Fruit fly (Drosophila melanogaster) whole organism, pupa: ENCODE measurements around the gene NT1.

Source experiments
- CG10348 ChIP-seq: fragments of 200-800 bp; sonication (Bioruptor generic); IDR thresholded peaks from 2 replicates; pipeline ENCODE4 v1.3.6; 2022; ENCODE audit warnings: missing biosample characterization, missing genetic modification characterization
- CG12605 ChIP-seq: fragments of 200-800 bp; sonication (Bioruptor generic); IDR thresholded peaks from 2 replicates; pipeline ENCODE4 v1.3.6; 2022; ENCODE audit warnings: missing biosample characterization, missing genetic modification characterization
- CG13204 ChIP-seq: fragments of 200-800 bp; sonication (Bioruptor generic); optimal IDR thresholded peaks from 2 replicates; lab custom pipeline; 2018; ENCODE audit warnings: missing biosample characterization, mild to moderate bottlenecking, missing genetic modification characterization, moderate library complexity
- CG14655 ChIP-seq: fragments of 200-800 bp; sonication (Bioruptor generic); optimal IDR thresholded peaks from 3 replicates; lab custom pipeline; 2017; ENCODE audit warnings: mild to moderate bottlenecking, missing biosample characterization, missing genetic modification reagents, missing genetic modification characterization
- CG15710 ChIP-seq: fragments of 200-800 bp; sonication (Bioruptor generic); optimal IDR thresholded peaks from 2 replicates; lab custom pipeline; 2018; ENCODE audit warnings: missing biosample characterization, mild to moderate bottlenecking, missing genetic modification characterization, moderate library complexity
- CG17806 ChIP-seq: fragments of 200-800 bp; sonication (Bioruptor generic); optimal IDR thresholded peaks from 2 replicates; lab custom pipeline; 2018; ENCODE audit warnings: missing biosample characterization, mild to moderate bottlenecking, missing genetic modification characterization, moderate library complexity
- CG32121 ChIP-seq: fragments of 200-800 bp; sonication (Bioruptor generic); IDR thresholded peaks from 2 replicates; pipeline ENCODE4 v1.3.6; 2022; ENCODE audit warnings: missing biosample characterization, missing genetic modification characterization
- CG34367 ChIP-seq: fragments of 200-800 bp; sonication (Bioruptor generic); optimal IDR thresholded peaks from 2 replicates; lab custom pipeline; 2018; ENCODE audit warnings: missing biosample characterization, mild to moderate bottlenecking, missing genetic modification characterization
- CG4496 ChIP-seq: fragments of 200-800 bp; sonication (Bioruptor generic); IDR thresholded peaks from 3 replicates; pipeline ENCODE4 v1.3.6; 2022; ENCODE audit warnings: missing biosample characterization, missing genetic modification characterization
- CG8159 ChIP-seq: fragments of 200-800 bp; sonication (Bioruptor generic); optimal IDR thresholded peaks from 3 replicates; lab custom pipeline; 2018; ENCODE audit warnings: missing biosample characterization, mild to moderate bottlenecking, missing genetic modification characterization, moderate library complexity
- CG8301 ChIP-seq: fragments of 200-800 bp; sonication (Bioruptor generic); optimal IDR thresholded peaks from 2 replicates; lab custom pipeline; 2018; ENCODE audit warnings: missing biosample characterization, mild to moderate bottlenecking, missing genetic modification characterization
- CG9948 ChIP-seq: fragments of 200-800 bp; sonication (Bioruptor generic); optimal IDR thresholded peaks from 2 replicates; lab custom pipeline; 2018; ENCODE audit warnings: missing biosample characterization, mild to moderate bottlenecking, missing genetic modification characterization, moderate library complexity
- D1 ChIP-seq: fragments of 200-800 bp; sonication (Bioruptor generic); optimal IDR thresholded peaks from 2 replicates; lab custom pipeline; 2018; ENCODE audit warnings: missing biosample characterization, mild to moderate bottlenecking, missing genetic modification characterization, moderate library complexity
- EcR ChIP-seq: fragments of 200-800 bp; sonication (Bioruptor generic); optimal IDR thresholded peaks from 3 replicates; lab custom pipeline; 2019; ENCODE audit warnings: missing biosample characterization, missing genetic modification characterization, mild to moderate bottlenecking, moderate library complexity, missing genetic modification reagents
- Ets98B ChIP-seq: fragments of 200-800 bp; sonication (Bioruptor generic); IDR thresholded peaks from 2 replicates; pipeline ENCODE4 v1.3.6; 2022; ENCODE audit warnings: missing biosample characterization, missing genetic modification characterization
- Pif1A ChIP-seq: fragments of 200-800 bp; sonication (Bioruptor generic); optimal IDR thresholded peaks from 3 replicates; lab custom pipeline; 2016; ENCODE audit warnings: missing biosample characterization, missing genetic modification characterization
- Pif1B ChIP-seq: fragments of 200-800 bp; sonication (Bioruptor generic); optimal IDR thresholded peaks from 3 replicates; lab custom pipeline; 2016; ENCODE audit warnings: missing biosample characterization, missing genetic modification characterization
- Snoo ChIP-seq: fragments of 200-800 bp; sonication (Bioruptor generic); optimal IDR thresholded peaks from 3 replicates; lab custom pipeline; 2017; ENCODE audit warnings: missing biosample characterization, mild to moderate bottlenecking, missing genetic modification characterization, inconsistent platforms
- fd96Ca ChIP-seq: fragments of 200-800 bp; sonication (Bioruptor generic); IDR thresholded peaks from 3 replicates; pipeline ENCODE4 v1.3.6; 2022; ENCODE audit warnings: missing biosample characterization, missing genetic modification characterization
- gl ChIP-seq: fragments of 200-800 bp; sonication (Bioruptor generic); optimal IDR thresholded peaks from 2 replicates; lab custom pipeline; 2018; ENCODE audit warnings: missing biosample characterization, mild to moderate bottlenecking, missing genetic modification characterization
- rn ChIP-seq: fragments of 200-800 bp; sonication (Bioruptor generic); IDR thresholded peaks from 2 replicates; pipeline ENCODE4 v1.3.6; 2022; ENCODE audit warnings: missing biosample characterization, missing genetic modification characterization

NT1 gene

DNA sequence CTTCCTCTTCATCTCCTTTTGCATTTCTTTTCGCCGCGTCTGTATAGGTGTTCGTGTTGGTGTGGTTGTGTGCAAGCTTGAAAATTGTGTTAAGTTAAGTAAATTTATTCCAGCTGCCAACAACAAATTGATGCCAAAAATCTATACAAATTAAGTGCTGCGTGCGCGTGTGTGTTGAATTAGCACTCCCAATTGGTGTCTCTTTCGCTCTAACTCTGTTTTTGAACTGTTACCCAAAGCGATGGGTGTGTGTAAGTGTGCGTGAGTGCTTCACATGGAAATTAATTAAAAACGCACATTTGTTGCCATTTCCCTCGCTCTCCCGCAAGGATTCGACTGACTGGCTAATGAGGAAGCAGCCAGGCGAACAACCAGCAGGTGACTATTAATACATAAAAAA is 34.3 kb upstream of the NT1 start:
- TF ChIP-seq CG13204 (GFP tag; lab: Kevin White, UChicago) (no peak), CG14655 (GFP tag; lab: Kevin White, UChicago) (no peak), CG8159 (tag; lab: Kevin White, UChicago) (no peak), gl (tag; lab: Kevin White, UChicago) (no peak), CG9948 (tag; lab: Kevin White, UChicago) (no peak), EcR (GFP tag; lab: Kevin White, UChicago) (no peak), rn (GFP tag; lab: Robert Waterston, UW) (no peak), fd96Ca (GFP tag; lab: Robert Waterston, UW) (no peak), CG8301 (no peak), Ets98B (GFP tag; lab: Robert Waterston, UW) (no peak), D1 (tag; lab: Kevin White, UChicago) (no peak), Pif1B (GFP tag; lab: Kevin White, UChicago) (no peak)
- TF ChIP-seq, all 21 proteins: peak for 0

DNA sequence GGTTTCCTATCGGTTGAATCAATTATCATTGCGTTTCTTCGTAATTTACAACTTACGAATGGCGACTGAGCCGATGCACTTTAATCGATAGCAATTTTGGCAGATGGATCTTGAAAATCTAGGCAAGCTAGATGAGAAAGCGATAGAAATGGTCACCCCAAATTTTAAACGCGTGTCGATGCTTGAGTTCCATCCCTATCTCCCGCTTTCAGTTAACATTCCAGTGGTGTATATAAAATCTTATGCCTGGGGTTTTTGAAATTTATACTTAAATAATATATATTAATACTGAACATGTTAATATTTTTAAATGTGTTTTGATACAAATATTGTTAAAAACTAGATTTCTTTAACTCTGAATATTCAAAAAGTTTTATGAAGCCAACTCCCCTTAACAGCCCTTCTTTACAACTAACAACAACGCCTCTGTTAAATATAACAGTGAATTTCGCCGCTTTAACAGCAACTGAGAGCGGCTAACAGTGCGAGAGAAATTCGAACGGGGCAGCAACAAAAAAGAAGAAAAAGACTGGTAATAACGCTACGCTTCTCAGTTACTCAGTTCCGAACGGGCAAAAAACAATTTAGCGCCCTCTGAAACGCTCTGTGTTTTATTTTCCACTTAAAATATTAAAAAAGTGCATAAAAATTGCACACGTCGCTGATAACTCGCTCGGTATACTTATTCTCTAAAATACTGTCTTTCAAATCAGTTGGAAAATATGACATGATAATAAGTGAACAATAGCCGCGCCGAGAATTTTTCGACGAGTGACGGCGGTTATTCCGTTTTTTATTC is 33.5 kb upstream of the NT1 start, which contains the start of gene CG11357:
CG11357 (plus strand) TSS at position 479 of the 799 bp plus-strand sequence.
- TF ChIP-seq EcR (GFP tag; lab: Kevin White, UChicago) = peak; percentile 66
- TF ChIP-seq gl (tag; lab: Kevin White, UChicago) = peak; percentile 90
- TF ChIP-seq Pif1B (GFP tag; lab: Kevin White, UChicago) = peak; percentile 98
- peak; percentile 99 for TF ChIP-seq CG32121 (GFP tag; lab: Robert Waterston, UW)
- TF ChIP-seq fd96Ca (GFP tag; lab: Robert Waterston, UW) = peak; percentile 97
- TF ChIP-seq CG8301 = peak; percentile 97
- peak; percentile 98 for TF ChIP-seq CG12605 (GFP tag; lab: Robert Waterston, UW)
- peak; percentile 96 for TF ChIP-seq CG13204 (GFP tag; lab: Kevin White, UChicago)
- TF ChIP-seq Snoo (tag; lab: Kevin White, UChicago) = peak; percentile 99
- TF ChIP-seq rn (GFP tag; lab: Robert Waterston, UW) = peak; percentile 96
- TF ChIP-seq CG9948 (tag; lab: Kevin White, UChicago) = peak; percentile 99
- TF ChIP-seq CG10348 (GFP tag; lab: Robert Waterston, UW) = peak; percentile 92
- peak; percentile 97 for TF ChIP-seq D1 (tag; lab: Kevin White, UChicago)
- peak; percentile 99 for TF ChIP-seq CG8159 (tag; lab: Kevin White, UChicago)
- peak; percentile 98 for TF ChIP-seq CG14655 (GFP tag; lab: Kevin White, UChicago)
- peak; percentile 99 for TF ChIP-seq CG17806 (tag; lab: Kevin White, UChicago)
- TF ChIP-seq CG15710 (tag; lab: Kevin White, UChicago) = peak; percentile 99
- peak; percentile 99 for TF ChIP-seq CG4496 (GFP tag; lab: Robert Waterston, UW)
- peak; percentile 99 for TF ChIP-seq CG34367 (tag; lab: Kevin White, UChicago)
- TF ChIP-seq Ets98B (GFP tag; lab: Robert Waterston, UW) = peak; percentile 99
- TF ChIP-seq Pif1A (GFP tag; lab: Kevin White, UChicago) = peak; percentile 96

DNA sequence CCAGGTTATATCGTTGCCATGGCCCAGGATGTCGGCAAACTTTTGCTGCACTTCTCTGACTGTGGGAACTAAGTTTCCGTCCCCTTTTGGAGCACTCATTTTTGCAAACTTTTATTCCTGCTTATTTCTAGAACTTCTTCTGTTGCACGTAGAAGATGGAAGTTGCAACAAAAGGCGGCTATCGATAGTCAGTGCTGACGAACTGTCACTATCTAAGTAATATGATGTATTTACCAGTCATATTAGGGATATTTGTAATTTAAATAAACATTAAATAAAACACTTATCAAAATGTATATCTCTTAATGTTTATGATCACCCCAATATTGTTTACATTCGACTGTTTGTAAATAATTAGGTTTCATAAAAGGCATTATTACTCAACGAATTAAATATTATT is 32.8 kb upstream of the NT1 start, which contains the start of gene CG32243:
CG32243 (minus strand) TSS at position 175 of the 400 bp plus-strand sequence.
- TF ChIP-seq Ets98B (GFP tag; lab: Robert Waterston, UW) (no peak), CG8301 (no peak), CG10348 (GFP tag; lab: Robert Waterston, UW) (no peak)
- TF ChIP-seq, all 21 proteins: peak for 0

DNA sequence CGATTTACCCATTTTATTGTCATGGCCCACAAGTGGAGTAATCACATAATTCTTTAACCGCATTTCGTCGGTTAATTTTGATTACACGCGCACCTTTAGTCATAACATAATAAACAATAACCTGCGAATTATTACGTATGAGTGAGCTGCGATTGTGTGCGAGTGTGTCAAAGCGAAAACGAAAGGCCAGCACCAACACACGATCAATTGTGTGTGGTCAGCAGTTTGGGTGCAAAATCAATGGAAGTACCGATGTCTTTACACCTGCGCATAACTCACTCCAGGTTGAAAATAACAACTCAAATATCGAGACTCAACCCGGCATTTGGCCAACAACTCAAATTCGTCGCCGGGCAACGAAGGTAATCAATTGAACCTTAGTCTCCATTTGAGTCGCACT is 26.2 kb upstream of the NT1 start:
- TF ChIP-seq CG9948 (tag; lab: Kevin White, UChicago) (no peak), CG8159 (tag; lab: Kevin White, UChicago) (no peak), Pif1A (GFP tag; lab: Kevin White, UChicago) (no peak), Snoo (tag; lab: Kevin White, UChicago) (no peak), gl (tag; lab: Kevin White, UChicago) (no peak), CG10348 (GFP tag; lab: Robert Waterston, UW) (no peak), CG4496 (GFP tag; lab: Robert Waterston, UW) (no peak)

DNA sequence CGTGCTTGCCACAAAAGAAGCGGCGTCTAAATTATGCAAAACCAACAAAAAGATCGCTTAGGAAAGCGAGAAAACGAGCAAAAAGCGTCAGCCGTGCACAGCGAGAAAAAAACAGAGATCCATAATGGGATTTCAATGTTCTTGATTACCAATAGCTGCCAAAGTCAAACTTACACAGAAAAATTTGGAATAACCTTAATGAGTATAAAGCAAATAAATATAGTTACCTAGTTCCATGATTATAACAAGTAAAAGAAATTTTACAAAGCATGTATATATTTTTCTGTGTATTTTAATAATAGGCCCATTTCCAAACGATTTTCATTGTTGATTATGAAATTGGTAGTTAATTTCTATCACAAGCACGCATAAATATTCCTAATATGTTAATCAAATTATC is 25.7 kb upstream of the NT1 start:
- TF ChIP-seq Ets98B (GFP tag; lab: Robert Waterston, UW) (no peak), CG12605 (GFP tag; lab: Robert Waterston, UW) (no peak), EcR (GFP tag; lab: Kevin White, UChicago) (no peak), CG32121 (GFP tag; lab: Robert Waterston, UW) (no peak), CG10348 (GFP tag; lab: Robert Waterston, UW) (no peak), CG15710 (tag; lab: Kevin White, UChicago) (no peak), gl (tag; lab: Kevin White, UChicago) (no peak), D1 (tag; lab: Kevin White, UChicago) (no peak)
